Worm (Caenorhabditis elegans): ENCODE measurements around the gene C18A3.7.
A peak's percentile ranks its signal among the peaks of the same experiment; 100 is the strongest.

DNA sequence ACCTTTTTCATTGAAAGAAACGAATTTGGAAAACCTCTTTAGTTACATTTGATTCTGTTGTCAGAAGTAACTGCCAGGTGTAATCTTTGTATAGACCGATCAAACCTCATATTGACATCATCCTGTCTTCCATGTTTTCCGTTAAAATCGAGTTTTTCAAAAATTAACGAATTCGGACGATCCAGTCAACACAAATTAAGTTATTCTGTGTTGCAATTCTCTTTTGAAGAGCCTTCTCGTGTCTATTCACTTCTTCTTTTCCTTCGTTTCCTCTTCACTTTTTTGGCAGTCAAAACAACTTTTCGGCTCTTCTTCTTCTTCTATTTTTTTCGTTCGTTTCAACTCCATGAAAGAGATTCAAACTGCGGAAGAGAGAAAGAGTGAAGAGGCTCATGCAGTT lies 22.1 kb downstream of the C18A3.7 start:
- TF ChIP-seq lin-13 (tag; optimal IDR thresholded peaks at IDR 0.05): no peak
- no peak for TF ChIP-seq nhr-76 (tag; optimal IDR thresholded peaks at IDR 0.05)
- no peak for TF ChIP-seq pha-4 (tag; optimal IDR thresholded peaks at IDR 0.05)
- no peak for TF ChIP-seq unc-39 (tag; optimal IDR thresholded peaks at IDR 0.05)
- no peak for TF ChIP-seq unc-62 (GFP tag; optimal IDR thresholded peaks at IDR 0.05)
- TF ChIP-seq M03D4.4 (tag; optimal IDR thresholded peaks at IDR 0.05): no peak
- TF ChIP-seq blmp-1 (tag; optimal IDR thresholded peaks at IDR 0.05): no peak
- peak; percentile 89 for TF ChIP-seq ces-1 (GFP tag; optimal IDR thresholded peaks at IDR 0.05)
- no peak for TF ChIP-seq sptf-1 (tag; optimal IDR thresholded peaks at IDR 0.05)
- TF ChIP-seq lsy-2 (tag; optimal IDR thresholded peaks at IDR 0.05): no peak
- TF ChIP-seq mep-1 (tag; optimal IDR thresholded peaks at IDR 0.05): no peak
- TF ChIP-seq tbx-8 (GFP tag; optimal IDR thresholded peaks at IDR 0.05): no peak
- TF ChIP-seq nhr-28 (tag; optimal IDR thresholded peaks at IDR 0.05): no peak
- TF ChIP-seq flh-1 (GFP tag; optimal IDR thresholded peaks at IDR 0.05): no peak

Data from whole organism, mixed stage, embryonic.